Worm (Caenorhabditis elegans): Measurements from ENCODE around the gene sri-20.

The sri-20 gene

ce11 chrV:10320101-10320761 is 48.1 kb upstream of the sri-20 start, which contains the start of the genes gna-1 and B0024.13 (continued):
- TF ChIP-seq sptf-2 (GFP tag; optimal IDR thresholded peaks at IDR 0.05) (no peak), egl-18 (GFP tag; IDR thresholded peaks at IDR 0.05) (no peak), tlf-1 (GFP tag; optimal IDR thresholded peaks at IDR 0.05) (peak; percentile 19), F49E8.2 (tag; optimal IDR thresholded peaks at IDR 0.05; ENCODE audit: insufficient read depth) (no peak), hrde-1 (tag; optimal IDR thresholded peaks at IDR 0.05; ENCODE audit: borderline replicate concordance) (no peak), unc-62 (GFP tag; optimal IDR thresholded peaks at IDR 0.05) (no peak), F39B2.1 (GFP tag; IDR thresholded peaks at IDR 0.05) (no peak), nhr-27 (tag; optimal IDR thresholded peaks at IDR 0.05) (no peak), tbx-9 (tag; optimal IDR thresholded peaks at IDR 0.05; ENCODE audit: borderline replicate concordance) (no peak), somi-1 (GFP tag; optimal IDR thresholded peaks at IDR 0.05) (no peak), ztf-18 (tag; optimal IDR thresholded peaks at IDR 0.05) (peak; percentile 26), athp-1 (tag; optimal IDR thresholded peaks at IDR 0.05) (no peak), aptf-2 (GFP tag; conservative IDR thresholded peaks at IDR 0.05) (no peak), rpc-1 (optimal IDR thresholded peaks at IDR 0.05) (no peak), rpc-1 (tag; optimal IDR thresholded peaks at IDR 0.05) (no peak), sea-2 (GFP tag; IDR thresholded peaks at IDR 0.05) (no peak), F33H1.4 (GFP tag; IDR thresholded peaks at IDR 0.05) (peak; percentile 33; the same call in 1 of the 2 replicates), madf-6 (GFP tag; IDR thresholded peaks at IDR 0.05) (peak; percentile 58), pbrm-1 (GFP tag; IDR thresholded peaks at IDR 0.05) (0 out of 2 replicates have a peak, but pooled peaks have one; percentile 26), madf-10 (tag; optimal IDR thresholded peaks at IDR 0.05) (peak; percentile 27), T07F8.4 (tag; optimal IDR thresholded peaks at IDR 0.05) (no peak), ZK185.1 (tag; optimal IDR thresholded peaks at IDR 0.05; ENCODE audit: poor library complexity, severe bottlenecking) (peak; percentile 77), lir-1 (GFP tag; conservative IDR thresholded peaks at IDR 0.05) (peak; percentile 56; the same call in 1 of the 2 replicates), Y53F4B.3 (GFP tag; IDR thresholded peaks at IDR 0.05) (no peak), ztf-26 (tag; optimal IDR thresholded peaks at IDR 0.05) (no peak), pha-4 (tag; optimal IDR thresholded peaks at IDR 0.05) (no peak), Y56A3A.18 (GFP tag; IDR thresholded peaks at IDR 0.05) (no peak), ceh-91 (GFP tag; IDR thresholded peaks at IDR 0.05) (peak; percentile 51; the same call in 1 of the 2 replicates), madf-3 (GFP tag; IDR thresholded peaks at IDR 0.05) (no peak), C17E4.6 (GFP tag; IDR thresholded peaks at IDR 0.05) (no peak), chd-7 (tag; optimal IDR thresholded peaks at IDR 0.05) (no peak), hmg-20 (GFP tag; IDR thresholded peaks at IDR 0.05) (0 out of 2 replicates have a peak, but pooled peaks have one; percentile 62), lsy-27 (tag; optimal IDR thresholded peaks at IDR 0.05; ENCODE audit: borderline replicate concordance, insufficient read depth) (no peak), snpc-4 (GFP tag; optimal IDR thresholded peaks at IDR 0.05) (no peak), snpc-4 (tag; optimal IDR thresholded peaks at IDR 0.05) (peak in 2 of 4 experiments; percentile 10 to 39), atf-7 (tag; optimal IDR thresholded peaks at IDR 0.05) (no peak), mcd-1 (GFP tag; IDR thresholded peaks at IDR 0.05) (peak; percentile 47), sdz-38 (tag; optimal IDR thresholded peaks at IDR 0.05) (no peak), attf-3 (GFP tag; conservative IDR thresholded peaks at IDR 0.05) (no peak), ztf-6 (GFP tag; IDR thresholded peaks at IDR 0.05) (no peak), nfyb-1 (GFP tag; IDR thresholded peaks at IDR 0.05) (no peak), cebp-1 (GFP tag; IDR thresholded peaks at IDR 0.05) (no peak), cebp-1 (tag; optimal IDR thresholded peaks at IDR 0.05) (no peak), lin-40 (tag; optimal IDR thresholded peaks at IDR 0.05) (no peak), mxl-1 (tag; optimal IDR thresholded peaks at IDR 0.05) (no peak), nhr-90 (tag; optimal IDR thresholded peaks at IDR 0.05) (no peak), F10E7.11 (tag; optimal IDR thresholded peaks at IDR 0.05) (no peak), tbp1 (GFP tag; optimal IDR thresholded peaks at IDR 0.05) (peak; percentile 20), nhr-179 (tag; optimal IDR thresholded peaks at IDR 0.05) (no peak)
